Worm (Caenorhabditis elegans): ENCODE measurements around the gene F38E11.6.

F38E11.6 gene

DNA sequence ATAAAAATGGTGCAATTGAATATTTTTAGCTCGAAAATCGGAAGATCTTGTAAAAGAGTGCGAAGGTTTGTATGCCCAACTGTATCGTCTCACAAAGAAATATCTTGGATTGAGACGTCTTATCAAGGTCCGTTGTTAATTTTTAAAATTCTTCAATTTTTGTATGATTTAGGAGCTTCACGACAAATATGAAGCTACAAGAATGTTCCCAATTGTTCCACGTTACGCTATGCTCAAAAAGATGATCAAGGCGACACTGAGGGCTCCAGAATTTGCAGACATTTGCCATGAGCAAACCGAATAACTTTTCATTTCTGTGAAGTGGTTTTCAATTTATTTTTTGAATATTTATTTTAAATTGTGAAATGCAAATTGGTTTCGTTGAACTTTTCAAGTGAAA, 28.6 kb downstream of the F38E11.6 start (continued):
- TF ChIP-seq F49E8.2 (tag; optimal IDR thresholded peaks at IDR 0.05; ENCODE audit: insufficient read depth) = no peak
- no peak for TF ChIP-seq attf-3 (GFP tag; conservative IDR thresholded peaks at IDR 0.05)
- TF ChIP-seq ceh-27 (GFP tag; optimal IDR thresholded peaks at IDR 0.05) = no peak
- TF ChIP-seq hmg-20 (GFP tag; IDR thresholded peaks at IDR 0.05) = peak; percentile 53; the same call in 1 of the 2 replicates
- peak; percentile 44; the same call in 1 of the 2 replicates for TF ChIP-seq pbrm-1 (GFP tag; IDR thresholded peaks at IDR 0.05)
- no peak for TF ChIP-seq bed-2 (GFP tag; IDR thresholded peaks at IDR 0.05)
- no peak for TF ChIP-seq ceh-79 (tag; optimal IDR thresholded peaks at IDR 0.05)
- TF ChIP-seq repo-1 (tag; optimal IDR thresholded peaks at IDR 0.05) = peak; percentile 92
- no peak for TF ChIP-seq dpl-1 (GFP tag; optimal IDR thresholded peaks at IDR 0.05)
- TF ChIP-seq tbx-9 (tag; optimal IDR thresholded peaks at IDR 0.05; ENCODE audit: borderline replicate concordance) = no peak
- TF ChIP-seq cebp-1 (GFP tag; IDR thresholded peaks at IDR 0.05) = no peak
- TF ChIP-seq cebp-1 (tag; optimal IDR thresholded peaks at IDR 0.05) = peak; percentile 34
- no peak for TF ChIP-seq bed-1 (GFP tag; IDR thresholded peaks at IDR 0.05)
- no peak for TF ChIP-seq Y67H2A.10 (GFP tag; conservative IDR thresholded peaks at IDR 0.05)
- no peak for TF ChIP-seq T07F8.4 (tag; optimal IDR thresholded peaks at IDR 0.05)
- peak; percentile 77 for TF ChIP-seq attf-6 (GFP tag; IDR thresholded peaks at IDR 0.05)
- TF ChIP-seq sptf-2 (GFP tag; optimal IDR thresholded peaks at IDR 0.05) = no peak
- peak; percentile 93 for TF ChIP-seq B0336.3 (GFP tag; IDR thresholded peaks at IDR 0.05)
- TF ChIP-seq ceh-40 (GFP tag; IDR thresholded peaks at IDR 0.05) = no peak
- no peak for TF ChIP-seq K11D2.4 (GFP tag; IDR thresholded peaks at IDR 0.05)
- peak; percentile 23 for TF ChIP-seq atf-7 (tag; optimal IDR thresholded peaks at IDR 0.05)
- no peak for TF ChIP-seq B0261.1 (tag; optimal IDR thresholded peaks at IDR 0.05)
- no peak for TF ChIP-seq Y79H2A.3 (GFP tag; conservative IDR thresholded peaks at IDR 0.05)
- TF ChIP-seq mxl-1 (tag; optimal IDR thresholded peaks at IDR 0.05) = no peak
- no peak for TF ChIP-seq aptf-2 (GFP tag; conservative IDR thresholded peaks at IDR 0.05)
- no peak for TF ChIP-seq ztf-22 (GFP tag; optimal IDR thresholded peaks at IDR 0.05)
- TF ChIP-seq nhr-120 (GFP tag; IDR thresholded peaks at IDR 0.05) = no peak
- no peak for TF ChIP-seq mes-4 (tag; optimal IDR thresholded peaks at IDR 0.05)
- TF ChIP-seq ZK185.1 (tag; optimal IDR thresholded peaks at IDR 0.05; ENCODE audit: poor library complexity, severe bottlenecking) = peak; percentile 17
- no peak for TF ChIP-seq unc-62 (GFP tag; optimal IDR thresholded peaks at IDR 0.05)
- TF ChIP-seq hlh-12 (tag; optimal IDR thresholded peaks at IDR 0.05) = no peak
- TF ChIP-seq F52B5.7 (tag; optimal IDR thresholded peaks at IDR 0.05) = no peak
- TF ChIP-seq gei-17 (GFP tag; optimal IDR thresholded peaks at IDR 0.05) = peak; percentile 32
- TF ChIP-seq zim-3 (tag; optimal IDR thresholded peaks at IDR 0.05) = no peak
- TF ChIP-seq nhr-90 (tag; optimal IDR thresholded peaks at IDR 0.05) = no peak
- 0 out of 2 replicates have a peak, but pooled peaks have one; percentile 28 for TF ChIP-seq let-526 (GFP tag; IDR thresholded peaks at IDR 0.05)
- TF ChIP-seq egl-44 (GFP tag; IDR thresholded peaks at IDR 0.05) = no peak
- no peak for TF ChIP-seq dpff-1 (tag; optimal IDR thresholded peaks at IDR 0.05)
- peak; percentile 77 for TF ChIP-seq nfyb-1 (GFP tag; IDR thresholded peaks at IDR 0.05)
- no peak for TF ChIP-seq akir-1 (GFP tag; optimal IDR thresholded peaks at IDR 0.05)
- no peak for TF ChIP-seq sea-2 (GFP tag; IDR thresholded peaks at IDR 0.05)
- no peak for TF ChIP-seq snpc-4 (GFP tag; optimal IDR thresholded peaks at IDR 0.05)
- peak in 2 of 4 experiments; percentile 68 to 84 for TF ChIP-seq snpc-4 (tag; optimal IDR thresholded peaks at IDR 0.05)
- TF ChIP-seq lir-1 (GFP tag; conservative IDR thresholded peaks at IDR 0.05) = no peak
- no peak for TF ChIP-seq nfya-2 (GFP tag; IDR thresholded peaks at IDR 0.05)
- TF ChIP-seq ztf-26 (tag; optimal IDR thresholded peaks at IDR 0.05) = peak; percentile 57

Data from whole organism, young adult.